Fruit fly (Drosophila melanogaster) whole organism, pupa: ENCODE results near the gene CG31275.

Experiments
- CG10348 ChIP-seq: fragments of 200-800 bp; sonication (Bioruptor generic); IDR thresholded peaks from 2 replicates; pipeline ENCODE4 v1.3.6; 2022; ENCODE audit warnings: missing biosample characterization, missing genetic modification characterization
- CG13204 ChIP-seq: fragments of 200-800 bp; sonication (Bioruptor generic); optimal IDR thresholded peaks from 2 replicates; lab custom pipeline; 2018; ENCODE audit warnings: missing biosample characterization, mild to moderate bottlenecking, missing genetic modification characterization, moderate library complexity
- CG14655 ChIP-seq: fragments of 200-800 bp; sonication (Bioruptor generic); optimal IDR thresholded peaks from 3 replicates; lab custom pipeline; 2017; ENCODE audit warnings: mild to moderate bottlenecking, missing biosample characterization, missing genetic modification reagents, missing genetic modification characterization
- CG15710 ChIP-seq: fragments of 200-800 bp; sonication (Bioruptor generic); optimal IDR thresholded peaks from 2 replicates; lab custom pipeline; 2018; ENCODE audit warnings: missing biosample characterization, mild to moderate bottlenecking, missing genetic modification characterization, moderate library complexity
- CG32121 ChIP-seq: fragments of 200-800 bp; sonication (Bioruptor generic); IDR thresholded peaks from 2 replicates; pipeline ENCODE4 v1.3.6; 2022; ENCODE audit warnings: missing biosample characterization, missing genetic modification characterization
- CG34367 ChIP-seq: fragments of 200-800 bp; sonication (Bioruptor generic); optimal IDR thresholded peaks from 2 replicates; lab custom pipeline; 2018; ENCODE audit warnings: missing biosample characterization, mild to moderate bottlenecking, missing genetic modification characterization
- D1 ChIP-seq: fragments of 200-800 bp; sonication (Bioruptor generic); optimal IDR thresholded peaks from 2 replicates; lab custom pipeline; 2018; ENCODE audit warnings: missing biosample characterization, mild to moderate bottlenecking, missing genetic modification characterization, moderate library complexity
- EcR ChIP-seq: fragments of 200-800 bp; sonication (Bioruptor generic); optimal IDR thresholded peaks from 3 replicates; lab custom pipeline; 2019; ENCODE audit warnings: missing biosample characterization, missing genetic modification characterization, mild to moderate bottlenecking, moderate library complexity, missing genetic modification reagents
- Pif1A ChIP-seq: fragments of 200-800 bp; sonication (Bioruptor generic); optimal IDR thresholded peaks from 3 replicates; lab custom pipeline; 2016; ENCODE audit warnings: missing biosample characterization, missing genetic modification characterization
- Snoo ChIP-seq: fragments of 200-800 bp; sonication (Bioruptor generic); optimal IDR thresholded peaks from 3 replicates; lab custom pipeline; 2017; ENCODE audit warnings: missing biosample characterization, mild to moderate bottlenecking, missing genetic modification characterization, inconsistent platforms
- fd96Ca ChIP-seq: fragments of 200-800 bp; sonication (Bioruptor generic); IDR thresholded peaks from 3 replicates; pipeline ENCODE4 v1.3.6; 2022; ENCODE audit warnings: missing biosample characterization, missing genetic modification characterization
- gl ChIP-seq: fragments of 200-800 bp; sonication (Bioruptor generic); optimal IDR thresholded peaks from 2 replicates; lab custom pipeline; 2018; ENCODE audit warnings: missing biosample characterization, mild to moderate bottlenecking, missing genetic modification characterization

dm6 chr3R:16783148-16783708 lies 32.1 kb upstream of the CG31275 start:
- TF ChIP-seq EcR (GFP tag; lab: Kevin White, UChicago) (no peak), gl (no peak), Snoo (no peak), fd96Ca (GFP tag; lab: Robert Waterston, UW) (no peak), CG34367 (tag; lab: Kevin White, UChicago) (no peak), CG13204 (GFP tag; lab: Kevin White, UChicago) (no peak), CG14655 (no peak), CG15710 (tag; lab: Kevin White, UChicago) (no peak), Pif1A (GFP tag; lab: Kevin White, UChicago) (no peak), CG32121 (no peak), D1 (tag; lab: Kevin White, UChicago) (no peak), CG10348 (GFP tag; lab: Robert Waterston, UW) (no peak)
